Fruit fly (Drosophila melanogaster) whole organism, embryonic: ENCODE measurements around the gene CG4332.

Experiments
- Atf3 ChIP-seq: fragments of 200-800 bp; sonication (Bioruptor generic); optimal IDR thresholded peaks from 3 replicates; lab custom pipeline; 2016; ENCODE audit warnings: missing biosample characterization, missing genetic modification characterization
- Atf6 ChIP-seq: fragments of 200-800 bp; sonication (Bioruptor generic); IDR thresholded peaks from 2 replicates; pipeline ENCODE4 v1.3.6; 2022; ENCODE audit warnings: missing biosample characterization, missing genetic modification characterization
- B-H1 ChIP-seq: fragments of 200-800 bp; sonication (Bioruptor generic); IDR thresholded peaks from 3 replicates; pipeline ENCODE4 v1.3.6; 2022; ENCODE audit warnings: missing biosample characterization, missing genetic modification characterization
- CG11093 ChIP-seq: fragments of 200-800 bp; sonication (Bioruptor generic); IDR thresholded peaks from 3 replicates; pipeline ENCODE4 v1.3.6; 2022; ENCODE audit warnings: missing biosample characterization, missing genetic modification characterization
- CG11398 ChIP-seq: fragments of 200-800 bp; sonication (Bioruptor generic); optimal IDR thresholded peaks from 2 replicates; lab custom pipeline; 2016; ENCODE audit warnings: missing biosample characterization, missing genetic modification characterization
- CG11696 ChIP-seq: fragments of 200-800 bp; sonication (Bioruptor generic); IDR thresholded peaks from 2 replicates; pipeline ENCODE4 v1.3.6; 2022; ENCODE audit warnings: missing biosample characterization, missing genetic modification characterization
- CG12942 ChIP-seq: fragments of 200-800 bp; sonication (Bioruptor generic); optimal IDR thresholded peaks from 3 replicates; lab custom pipeline; 2016; ENCODE audit warnings: missing biosample characterization, missing genetic modification characterization
- CG15479 ChIP-seq: fragments of 200-800 bp; sonication (Bioruptor generic); optimal IDR thresholded peaks from 3 replicates; lab custom pipeline; 2019; ENCODE audit warnings: missing biosample characterization, mild to moderate bottlenecking, missing genetic modification characterization, moderate library complexity
- CG15514 ChIP-seq: fragments of 200-800 bp; sonication (Bioruptor generic); optimal IDR thresholded peaks from 3 replicates; lab custom pipeline; 2017; ENCODE audit warnings: missing biosample characterization, missing genetic modification characterization, mild to moderate bottlenecking, moderate library complexity, missing genetic modification reagents
- CG15601 ChIP-seq: fragments of 200-800 bp; sonication (Bioruptor generic); optimal IDR thresholded peaks from 3 replicates; lab custom pipeline; 2019; ENCODE audit warnings: missing biosample characterization, mild to moderate bottlenecking, missing genetic modification characterization, moderate library complexity
- CG17361 ChIP-seq: fragments of 200-800 bp; sonication (Bioruptor generic); IDR thresholded peaks from 3 replicates; pipeline ENCODE4 v1.3.6; 2022; ENCODE audit warnings: missing biosample characterization, missing genetic modification characterization
- CG17568 ChIP-seq: fragments of 200-800 bp; sonication (Bioruptor generic); optimal IDR thresholded peaks from 2 replicates; lab custom pipeline; 2018; ENCODE audit warnings: missing biosample characterization, mild to moderate bottlenecking, missing genetic modification characterization, moderate library complexity
- CG17829 ChIP-seq: fragments of 200-800 bp; optimal IDR thresholded peaks from 2 replicates; lab custom pipeline; 2019; ENCODE audit warnings: missing biosample characterization, mild to moderate bottlenecking, missing genetic modification characterization, moderate library complexity
- CG30020 ChIP-seq: fragments of 200-800 bp; optimal IDR thresholded peaks from 2 replicates; lab custom pipeline; 2019; ENCODE audit warnings: missing biosample characterization, mild to moderate bottlenecking, missing genetic modification characterization, moderate library complexity
- CG6272 ChIP-seq: fragments of 200-800 bp; sonication (Bioruptor generic); IDR thresholded peaks from 2 replicates; pipeline ENCODE4 v1.3.6; 2022; ENCODE audit warnings: missing biosample characterization, missing genetic modification characterization
- CG7839 ChIP-seq: fragments of 200-800 bp; sonication (Bioruptor generic); optimal IDR thresholded peaks from 3 replicates; lab custom pipeline; 2018; ENCODE audit warnings: missing biosample characterization, mild to moderate bottlenecking, missing genetic modification characterization, moderate library complexity
- CG7928 ChIP-seq: fragments of 200-800 bp; sonication (Bioruptor generic); optimal IDR thresholded peaks from 2 replicates; lab custom pipeline; 2017; ENCODE audit warnings: missing biosample characterization, mild to moderate bottlenecking, missing genetic modification characterization
- CG8765 ChIP-seq: fragments of 200-800 bp; sonication (Bioruptor generic); IDR thresholded peaks from 2 replicates; pipeline ENCODE4 v1.3.6; 2022; ENCODE audit warnings: missing biosample characterization, missing genetic modification characterization
- CG8924 ChIP-seq: fragments of 200-800 bp; optimal IDR thresholded peaks from 3 replicates; lab custom pipeline; 2019; ENCODE audit warnings: missing biosample characterization, mild to moderate bottlenecking, missing genetic modification characterization, moderate library complexity
- Drgx ChIP-seq: fragments of 200-800 bp; sonication (Bioruptor generic); IDR thresholded peaks from 2 replicates; pipeline ENCODE4 v1.3.6; 2022; ENCODE audit warnings: missing biosample characterization, missing genetic modification characterization
- E2f2 ChIP-seq: fragments of 200-800 bp; sonication (Bioruptor generic); IDR thresholded peaks from 2 replicates; pipeline ENCODE4 v1.3.6; 2022; ENCODE audit warnings: missing biosample characterization, missing genetic modification characterization
- Fer2 ChIP-seq: fragments of 200-800 bp; sonication (Bioruptor generic); optimal IDR thresholded peaks from 2 replicates; lab custom pipeline; 2018; ENCODE audit warnings: missing biosample characterization, mild to moderate bottlenecking, missing genetic modification characterization, moderate library complexity
- Fer3 ChIP-seq: fragments of 200-800 bp; sonication (Bioruptor generic); optimal IDR thresholded peaks from 2 replicates; lab custom pipeline; 2018; ENCODE audit warnings: missing biosample characterization, mild to moderate bottlenecking, missing genetic modification characterization, moderate library complexity
- H15 ChIP-seq: fragments of 200-800 bp; sonication (Bioruptor generic); IDR thresholded peaks from 3 replicates; pipeline ENCODE4 v1.3.6; 2022; ENCODE audit warnings: missing biosample characterization, missing genetic modification characterization
- H2.0 ChIP-seq: fragments of 200-800 bp; sonication (Bioruptor generic); IDR thresholded peaks from 2 replicates; pipeline ENCODE4 v1.3.6; 2022; ENCODE audit warnings: missing biosample characterization, missing genetic modification characterization
- HLH3B ChIP-seq: fragments of 200-800 bp; sonication (Bioruptor generic); IDR thresholded peaks from 2 replicates; pipeline ENCODE4 v1.3.6; 2022; ENCODE audit warnings: missing biosample characterization, missing genetic modification characterization
- MESR4 ChIP-seq: fragments of 200-800 bp; sonication (Bioruptor generic); optimal IDR thresholded peaks from 2 replicates; lab custom pipeline; 2018; ENCODE audit warnings: missing biosample characterization, mild to moderate bottlenecking, missing genetic modification characterization, moderate library complexity
- Mrtf ChIP-seq: fragments of 200-800 bp; sonication (Bioruptor generic); IDR thresholded peaks from 3 replicates; pipeline ENCODE4 v1.3.6; 2022; ENCODE audit warnings: missing biosample characterization, missing genetic modification characterization
- Myb ChIP-seq: fragments of 200-800 bp; sonication (Bioruptor generic); optimal IDR thresholded peaks from 2 replicates; lab custom pipeline; 2016; ENCODE audit warnings: missing biosample characterization, missing genetic modification characterization
- NC2β ChIP-seq: fragments of 200-800 bp; sonication (Bioruptor generic); optimal IDR thresholded peaks from 2 replicates; lab custom pipeline; 2016; ENCODE audit warnings: missing biosample characterization, missing genetic modification characterization
- Opbp ChIP-seq: fragments of 200-800 bp; sonication (Bioruptor generic); IDR thresholded peaks from 3 replicates; pipeline ENCODE4 v1.3.6; 2022; ENCODE audit warnings: missing biosample characterization, missing genetic modification characterization; ENCODE audit not compliant: partially characterized antibody
- Side ChIP-seq: fragments of 200-800 bp; sonication (Bioruptor generic); optimal IDR thresholded peaks from 2 replicates; lab custom pipeline; 2016; ENCODE audit warnings: missing biosample characterization, missing genetic modification characterization
- ab ChIP-seq: fragments of 200-800 bp; sonication (Bioruptor generic); optimal IDR thresholded peaks from 2 replicates; lab custom pipeline; 2016; ENCODE audit warnings: missing biosample characterization, missing genetic modification characterization
- aop ChIP-seq: fragments of 200-800 bp; sonication (Bioruptor generic); IDR thresholded peaks from 2 replicates; pipeline ENCODE4 v1.3.6; 2022; ENCODE audit warnings: missing biosample characterization, missing genetic modification characterization
- ato ChIP-seq: fragments of 200-800 bp; sonication (Bioruptor generic); IDR thresholded peaks from 2 replicates; pipeline ENCODE4 v1.3.6; 2022; ENCODE audit warnings: missing biosample characterization, missing genetic modification characterization; ENCODE audit not compliant: partially characterized antibody
- az2 ChIP-seq: fragments of 200-800 bp; sonication (Bioruptor generic); optimal IDR thresholded peaks from 3 replicates; lab custom pipeline; 2016; ENCODE audit warnings: missing biosample characterization, missing genetic modification characterization
- cg ChIP-seq: fragments of 200-800 bp; sonication (Bioruptor generic); optimal IDR thresholded peaks from 3 replicates; lab custom pipeline; 2019; ENCODE audit warnings: missing biosample characterization, mild to moderate bottlenecking, missing genetic modification characterization, moderate library complexity
- chif ChIP-seq, 2 experiments: fragments of 200-800 bp; sonication (Bioruptor generic); optimal IDR thresholded peaks; 3 replicates each; lab custom pipeline; 2016; ENCODE audit warnings: missing biosample characterization in 2 of 2, missing genetic modification characterization in 2 of 2
- crol ChIP-seq: fragments of 200-800 bp; sonication (Bioruptor generic); IDR thresholded peaks from 2 replicates; pipeline ENCODE4 v1.3.6; 2022; ENCODE audit warnings: missing biosample characterization, missing genetic modification characterization
- dan ChIP-seq: fragments of 200-800 bp; sonication (Bioruptor generic); IDR thresholded peaks from 2 replicates; pipeline ENCODE4 v1.3.6; 2022; ENCODE audit warnings: missing biosample characterization, missing genetic modification characterization
- en ChIP-seq: fragments of 200-800 bp; sonication (Bioruptor generic); optimal IDR thresholded peaks from 2 replicates; lab custom pipeline; 2016; ENCODE audit warnings: missing biosample characterization, missing genetic modification characterization
- fd64A ChIP-seq: fragments of 200-800 bp; sonication (Bioruptor generic); optimal IDR thresholded peaks from 3 replicates; lab custom pipeline; 2018; ENCODE audit warnings: missing biosample characterization, mild to moderate bottlenecking, missing genetic modification characterization
- fd96Cb ChIP-seq: fragments of 200-800 bp; sonication (Bioruptor generic); optimal IDR thresholded peaks from 2 replicates; lab custom pipeline; 2018; ENCODE audit warnings: missing biosample characterization, mild to moderate bottlenecking, missing genetic modification characterization, moderate library complexity
- fru ChIP-seq: fragments of >200 bp; optimal IDR thresholded peaks from 2 replicates; lab custom pipeline; 2017
- ham ChIP-seq: fragments of 200-800 bp; sonication (Bioruptor generic); IDR thresholded peaks from 2 replicates; pipeline ENCODE4 v1.3.6; 2022; ENCODE audit warnings: missing biosample characterization, missing genetic modification characterization
- lmd ChIP-seq: fragments of 200-800 bp; sonication (Bioruptor generic); IDR thresholded peaks from 2 replicates; pipeline ENCODE4 v1.3.6; 2022; ENCODE audit warnings: missing biosample characterization, missing genetic modification characterization
- pho ChIP-seq: fragments of 200-800 bp; sonication (Bioruptor generic); optimal IDR thresholded peaks from 2 replicates; lab custom pipeline; 2016; ENCODE audit warnings: missing biosample characterization, missing genetic modification characterization
- sens-2 ChIP-seq: fragments of 200-800 bp; sonication (Bioruptor generic); IDR thresholded peaks from 2 replicates; pipeline ENCODE4 v1.3.6; 2022; ENCODE audit warnings: missing biosample characterization, missing genetic modification characterization
- vnd ChIP-seq: fragments of 200-800 bp; sonication (Bioruptor generic); IDR thresholded peaks from 3 replicates; pipeline ENCODE4 v1.3.6; 2022; ENCODE audit warnings: missing biosample characterization, missing genetic modification characterization; ENCODE audit not compliant: partially characterized antibody
- vvl ChIP-seq: fragments of 200-800 bp; sonication (Bioruptor generic); IDR thresholded peaks from 2 replicates; pipeline ENCODE4 v1.3.6; 2022; ENCODE audit warnings: missing biosample characterization, missing genetic modification characterization
- yki ChIP-seq: fragments of >200 bp; optimal IDR thresholded peaks from 3 replicates; lab custom pipeline; 2018
- zf30C ChIP-seq: fragments of 200-800 bp; sonication (Bioruptor generic); optimal IDR thresholded peaks from 3 replicates; lab custom pipeline; 2018; ENCODE audit warnings: missing biosample characterization, mild to moderate bottlenecking, missing genetic modification characterization
- zfh2 ChIP-seq: fragments of 200-800 bp; sonication (Bioruptor generic); optimal IDR thresholded peaks from 2 replicates; lab custom pipeline; 2016; ENCODE audit warnings: missing biosample characterization, missing genetic modification characterization

The CG4332 gene

DNA sequence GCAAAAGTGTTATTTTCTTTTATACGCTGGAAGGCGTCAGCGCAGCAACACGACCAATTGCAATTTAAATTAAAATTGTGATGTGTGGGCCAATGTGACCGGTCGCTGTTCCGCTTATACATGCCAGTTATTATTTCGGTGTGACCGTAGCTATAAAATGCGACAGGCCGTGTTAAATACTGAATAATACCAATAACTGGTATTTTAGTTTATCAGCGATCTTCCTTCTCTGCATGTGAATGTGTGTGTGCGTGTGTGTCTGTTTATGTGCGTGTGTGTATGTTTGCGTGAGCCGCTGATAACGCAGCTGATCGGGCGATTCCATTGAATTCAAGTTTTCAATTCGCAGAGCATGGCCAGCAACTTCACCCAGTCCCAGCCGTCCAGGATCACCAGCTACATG, 26.1 kb upstream of the CG4332 start, which contains the start of the genes CG32638, CG15717 and MFS10 (continued):
- TF ChIP-seq ato (GFP tag; lab: Robert Waterston, UW) (0 out of 2 replicates have a peak, but pooled peaks have one; percentile 21), CG7839 (peak; percentile 0), CG15601 (tag; lab: Kevin White, UChicago) (peak; percentile 80), zf30C (GFP tag; lab: Kevin White, UChicago) (no peak), crol (no peak), NC2β (GFP tag; lab: Kevin White, UChicago) (no peak), ab (GFP tag; lab: Kevin White, UChicago) (no peak), CG17568 (GFP tag; lab: Kevin White, UChicago) (no peak), H2.0 (GFP tag; lab: Robert Waterston, UW) (no peak), vnd (GFP tag; lab: Robert Waterston, UW) (no peak), chif (GFP tag; optimal IDR thresholded peaks at IDR 0.05; lab: Kevin White, UChicago) (no peak), CG8765 (GFP tag; lab: Robert Waterston, UW) (0 out of 2 replicates have a peak, but pooled peaks have one; percentile 23), vvl (peak; percentile 50; the same call in 1 of the 2 replicates), en (GFP tag; lab: Kevin White, UChicago) (no peak), H15 (no peak), zfh2 (GFP tag; lab: Kevin White, UChicago) (peak; percentile 19), CG6272 (GFP tag; lab: Robert Waterston, UW) (no peak), Atf3 (GFP tag; lab: Kevin White, UChicago) (no peak), Fer2 (no peak), B-H1 (GFP tag; lab: Robert Waterston, UW) (no peak), HLH3B (no peak), CG11398 (GFP tag; lab: Kevin White, UChicago) (no peak), CG8924 (peak; percentile 11), lmd (no peak), fru (lab: Kevin White, UChicago) (no peak), CG11093 (GFP tag; lab: Robert Waterston, UW) (no peak), E2f2 (GFP tag; lab: Robert Waterston, UW) (peak; percentile 75), ham (GFP tag; lab: Robert Waterston, UW) (no peak), CG15514 (GFP tag; lab: Kevin White, UChicago) (peak; percentile 78), CG17829 (peak; percentile 60), cg (GFP tag; lab: Kevin White, UChicago) (peak; percentile 94), CG17361 (GFP tag; lab: Robert Waterston, UW) (no peak), Atf6 (GFP tag; lab: Robert Waterston, UW) (no peak), Myb (GFP tag; lab: Kevin White, UChicago) (peak; percentile 58), yki (lab: Kevin White, UChicago) (no peak), CG30020 (tag; lab: Kevin White, UChicago) (peak; percentile 20), az2 (GFP tag; lab: Kevin White, UChicago) (no peak), dan (GFP tag; lab: Robert Waterston, UW) (no peak), MESR4 (peak; percentile 80), Side (no peak), fd96Cb (tag; lab: Kevin White, UChicago) (no peak), CG12942 (GFP tag; lab: Kevin White, UChicago) (no peak), Fer3 (tag; lab: Kevin White, UChicago) (no peak), CG11696 (GFP tag; lab: Robert Waterston, UW) (no peak), Mrtf (GFP tag; lab: Robert Waterston, UW) (no peak), Drgx (GFP tag; lab: Robert Waterston, UW) (no peak), Opbp (GFP tag; lab: Robert Waterston, UW) (peak; percentile 68), pho (no peak), fd64A (GFP tag; lab: Kevin White, UChicago) (no peak), CG7928 (no peak), sens-2 (GFP tag; lab: Robert Waterston, UW) (no peak), CG15479 (GFP tag; lab: Kevin White, UChicago) (peak; percentile 73), aop (GFP tag; lab: Robert Waterston, UW) (no peak)
